Worm (Caenorhabditis elegans) whole organism, L4 larva: ENCODE measurements around the gene Y39A1A.17.

ENCODE experiments used
- D1046.2 ChIP-seq: fragments of 200-800 bp; sonication (Bioruptor generic); IDR thresholded peaks from 2 replicates; pipeline ENCODE4 v1.3.6; 2022; ENCODE audit warnings: missing genetic modification characterization, missing compliant biosample characterization
- F26F4.8 ChIP-seq: fragments of 200-800 bp; sonication (Bioruptor generic); conservative IDR thresholded peaks from 2 replicates; pipeline ENCODE4 v1.3.6; 2022; ENCODE audit warnings: missing genetic modification characterization, missing compliant biosample characterization
- F44E2.7 ChIP-seq: fragments of 200-800 bp; sonication (Bioruptor generic); IDR thresholded peaks from 2 replicates; pipeline ENCODE4 v2.1.2; 2022; ENCODE audit warnings: missing genetic modification characterization, missing compliant biosample characterization
- T26A8.4 ChIP-seq: fragments of 200-800 bp; sonication (Bioruptor generic); IDR thresholded peaks from 2 replicates; pipeline ENCODE4 v1.3.6; 2022; ENCODE audit warnings: missing genetic modification characterization, missing compliant biosample characterization
- Y105C5A.15 ChIP-seq: fragments of 200-800 bp; sonication (Bioruptor generic); IDR thresholded peaks from 2 replicates; pipeline ENCODE4 v1.3.6; 2022; ENCODE audit warnings: missing genetic modification characterization, missing compliant biosample characterization
- Y48G9A.11 ChIP-seq: fragments of 200-800 bp; sonication (Bioruptor generic); IDR thresholded peaks from 2 replicates; pipeline ENCODE4 v1.3.6; 2022; ENCODE audit warnings: missing genetic modification reagents, missing genetic modification characterization, missing compliant biosample characterization
- Y5F2A.4 ChIP-seq: fragments of 200-800 bp; sonication (Bioruptor generic); optimal IDR thresholded peaks from 2 replicates; lab custom pipeline; 2018; ENCODE audit warnings: mild to moderate bottlenecking, missing genetic modification characterization, missing compliant biosample characterization
- Y75B8A.6 ChIP-seq: fragments of 200-800 bp; sonication (Bioruptor generic); IDR thresholded peaks from 2 replicates; pipeline ENCODE4 v1.3.6; 2022; ENCODE audit warnings: missing genetic modification reagents, missing genetic modification characterization, missing compliant biosample characterization
- ZK337.2 ChIP-seq: fragments of 200-800 bp; sonication (Bioruptor generic); IDR thresholded peaks from 2 replicates; pipeline ENCODE4 v1.3.6; 2022; ENCODE audit warnings: missing genetic modification reagents, missing genetic modification characterization, missing compliant biosample characterization
- ZK546.5 ChIP-seq, 2 experiments: sonication (generic microtip); optimal IDR thresholded peaks; 2 replicates each; lab custom pipeline; 2017; ENCODE audit warnings: missing biosample characterization in 2 of 2, missing genetic modification characterization in 2 of 2
- ceh-20 ChIP-seq: fragments of 200-800 bp; sonication (Bioruptor generic); IDR thresholded peaks from 2 replicates; pipeline ENCODE4 v1.3.6; 2022; ENCODE audit warnings: missing genetic modification reagents, missing genetic modification characterization, missing compliant biosample characterization
- ceh-62 ChIP-seq: sonication (generic microtip); optimal IDR thresholded peaks from 2 replicates; lab custom pipeline; 2017; ENCODE audit warnings: missing biosample characterization, missing genetic modification characterization
- ceh-82 ChIP-seq: sonication (generic microtip); optimal IDR thresholded peaks from 2 replicates; lab custom pipeline; 2017; ENCODE audit warnings: missing biosample characterization, missing genetic modification characterization
- ces-1 ChIP-seq: fragments of 150-350 bp; sonication (generic microtip); optimal IDR thresholded peaks from 4 replicates; lab custom pipeline; 2014; ENCODE audit warnings: missing biosample characterization, missing genetic modification reagents, missing genetic modification characterization
- daf-19 ChIP-seq: fragments of 200-800 bp; sonication (Bioruptor generic); conservative IDR thresholded peaks from 2 replicates; pipeline ENCODE4 v1.3.6; 2022; ENCODE audit warnings: missing genetic modification characterization, missing compliant biosample characterization
- dmd-6 ChIP-seq: fragments of 200-800 bp; sonication (Bioruptor generic); IDR thresholded peaks from 2 replicates; pipeline ENCODE4 v1.3.6; 2022; ENCODE audit warnings: missing genetic modification reagents, missing genetic modification characterization, missing compliant biosample characterization
- dmd-8 ChIP-seq: fragments of 200-800 bp; sonication (Bioruptor generic); IDR thresholded peaks from 2 replicates; pipeline ENCODE4 v1.3.6; 2022; ENCODE audit warnings: missing genetic modification characterization, missing compliant biosample characterization
- fkh-10 ChIP-seq: fragments of 150-350 bp; optimal IDR thresholded peaks from 2 replicates; lab custom pipeline; 2014; ENCODE audit warnings: missing biosample characterization, missing genetic modification reagents, missing genetic modification characterization
- fos-1 ChIP-seq: fragments of 150-350 bp; optimal IDR thresholded peaks from 2 replicates; lab custom pipeline; 2014; ENCODE audit warnings: missing biosample characterization, missing genetic modification characterization
- gei-8 ChIP-seq: fragments of 200-800 bp; sonication (Bioruptor generic); optimal IDR thresholded peaks from 2 replicates; lab custom pipeline; 2018; ENCODE audit warnings: mild to moderate bottlenecking, missing genetic modification characterization, missing compliant biosample characterization
- hlh-11 ChIP-seq: fragments of 200-800 bp; sonication (Bioruptor generic); optimal IDR thresholded peaks from 2 replicates; lab custom pipeline; 2018; ENCODE audit warnings: mild to moderate bottlenecking, missing genetic modification characterization, missing compliant biosample characterization
- hmg-1.1 ChIP-seq: fragments of 200-800 bp; sonication (Bioruptor generic); IDR thresholded peaks from 2 replicates; pipeline ENCODE4 v1.3.6; 2022; ENCODE audit warnings: missing genetic modification reagents, missing genetic modification characterization, missing compliant biosample characterization
- jun-1 ChIP-seq: fragments of 150-350 bp; optimal IDR thresholded peaks from 2 replicates; lab custom pipeline; 2014; ENCODE audit warnings: missing biosample characterization, missing genetic modification reagents, missing genetic modification characterization
- lin-1 ChIP-seq: fragments of 200-800 bp; sonication (Bioruptor generic); IDR thresholded peaks from 2 replicates; pipeline ENCODE4 v1.3.6; 2022; ENCODE audit warnings: missing genetic modification reagents, missing genetic modification characterization, missing compliant biosample characterization
- lin-13 ChIP-seq: fragments of 150-350 bp; optimal IDR thresholded peaks from 2 replicates; lab custom pipeline; 2014; ENCODE audit warnings: missing biosample characterization, missing genetic modification reagents, missing genetic modification characterization
- lsy-2 ChIP-seq, 2 experiments: fragments of 150-350 bp in 1 of 2; sonication (generic microtip) in 1 of 2; optimal IDR thresholded peaks; 2 replicates each; lab custom pipeline; 2014 to 2017; ENCODE audit warnings: missing biosample characterization in 2 of 2, missing genetic modification characterization in 2 of 2
- mdt-29 ChIP-seq: fragments of 200-800 bp; sonication (Bioruptor generic); IDR thresholded peaks from 2 replicates; pipeline ENCODE4 v1.3.6; 2022; ENCODE audit warnings: missing genetic modification reagents, missing genetic modification characterization, missing compliant biosample characterization
- mep-1 ChIP-seq: fragments of 150-350 bp; sonication (generic microtip); optimal IDR thresholded peaks from 3 replicates; lab custom pipeline; 2014; ENCODE audit warnings: missing biosample characterization, missing genetic modification characterization
- mxl-2 ChIP-seq: fragments of 200-800 bp; sonication (Bioruptor generic); conservative IDR thresholded peaks from 2 replicates; pipeline ENCODE4 v1.3.6; 2022; ENCODE audit warnings: missing genetic modification reagents, missing genetic modification characterization, missing compliant biosample characterization
- nhr-102 ChIP-seq: sonication (generic microtip); optimal IDR thresholded peaks from 2 replicates; lab custom pipeline; 2016; ENCODE audit warnings: mild to moderate bottlenecking, missing genetic modification characterization, moderate library complexity, missing compliant biosample characterization
- nhr-111 ChIP-seq: fragments of 200-800 bp; sonication (Bioruptor generic); optimal IDR thresholded peaks from 2 replicates; lab custom pipeline; 2018; ENCODE audit warnings: mild to moderate bottlenecking, missing genetic modification characterization, missing compliant biosample characterization
- nhr-237 ChIP-seq: sonication (generic microtip); optimal IDR thresholded peaks from 2 replicates; lab custom pipeline; 2017; ENCODE audit warnings: missing biosample characterization, missing genetic modification characterization
- nhr-25 ChIP-seq: sonication (generic microtip); optimal IDR thresholded peaks from 2 replicates; lab custom pipeline; 2017; ENCODE audit warnings: missing genetic modification characterization, mild to moderate bottlenecking, missing compliant biosample characterization, antibody characterized with exemption, moderate library complexity, borderline replicate concordance; ENCODE audit not compliant: insufficient read depth
- nhr-28 ChIP-seq: fragments of 150-350 bp; optimal IDR thresholded peaks from 2 replicates; lab custom pipeline; 2014; ENCODE audit warnings: missing biosample characterization, missing genetic modification characterization
- nhr-41 ChIP-seq: fragments of 200-800 bp; sonication (Bioruptor generic); IDR thresholded peaks from 2 replicates; pipeline ENCODE4 v1.3.6; 2022; ENCODE audit warnings: missing genetic modification reagents, missing genetic modification characterization, missing compliant biosample characterization
- nhr-42 ChIP-seq: fragments of 200-800 bp; sonication (Bioruptor generic); IDR thresholded peaks from 2 replicates; pipeline ENCODE4 v1.3.6; 2022; ENCODE audit warnings: missing genetic modification characterization, missing compliant biosample characterization
- nhr-6 ChIP-seq: fragments of 150-350 bp; optimal IDR thresholded peaks from 2 replicates; lab custom pipeline; 2014; ENCODE audit warnings: missing biosample characterization, missing genetic modification characterization
- nhr-77 ChIP-seq: fragments of 150-350 bp; optimal IDR thresholded peaks from 2 replicates; lab custom pipeline; 2014; ENCODE audit warnings: missing biosample characterization, missing genetic modification characterization
- php-3 ChIP-seq: fragments of 200-800 bp; sonication (Bioruptor generic); IDR thresholded peaks from 2 replicates; pipeline ENCODE4 v1.3.6; 2022; ENCODE audit warnings: missing genetic modification reagents, missing genetic modification characterization, missing compliant biosample characterization
- sdz-12 ChIP-seq: fragments of 200-800 bp; sonication (Bioruptor generic); optimal IDR thresholded peaks from 2 replicates; lab custom pipeline; 2018; ENCODE audit warnings: mild to moderate bottlenecking, missing genetic modification characterization, missing compliant biosample characterization
- skn-1 ChIP-seq: fragments of 150-350 bp; optimal IDR thresholded peaks from 2 replicates; lab custom pipeline; 2014; ENCODE audit warnings: missing biosample characterization, missing genetic modification characterization
- snpc-1.2 ChIP-seq: fragments of 200-800 bp; sonication (Bioruptor generic); IDR thresholded peaks from 2 replicates; pipeline ENCODE4 v1.3.6; 2022; ENCODE audit warnings: missing genetic modification reagents, missing genetic modification characterization, missing compliant biosample characterization
- spr-1 ChIP-seq: sonication (generic microtip); optimal IDR thresholded peaks from 2 replicates; lab custom pipeline; 2016; ENCODE audit warnings: mild to moderate bottlenecking, missing genetic modification characterization, missing compliant biosample characterization
- spr-3 ChIP-seq: fragments of 200-800 bp; sonication (Bioruptor generic); optimal IDR thresholded peaks from 2 replicates; lab custom pipeline; 2018; ENCODE audit warnings: mild to moderate bottlenecking, missing genetic modification characterization, missing compliant biosample characterization
- tag-97 ChIP-seq: fragments of 200-800 bp; sonication (Bioruptor generic); IDR thresholded peaks from 2 replicates; pipeline ENCODE4 v1.3.6; 2022; ENCODE audit warnings: missing genetic modification characterization, missing compliant biosample characterization
- tra-1 ChIP-seq: fragments of 200-800 bp; sonication (Bioruptor generic); IDR thresholded peaks from 2 replicates; pipeline ENCODE4 v1.3.6; 2022; ENCODE audit warnings: missing genetic modification reagents, missing genetic modification characterization, missing compliant biosample characterization
- unc-130 ChIP-seq: sonication (generic microtip); optimal IDR thresholded peaks from 2 replicates; lab custom pipeline; 2016; ENCODE audit warnings: missing genetic modification reagents, missing genetic modification characterization, missing compliant biosample characterization
- unc-39 ChIP-seq: sonication (generic microtip); optimal IDR thresholded peaks from 2 replicates; lab custom pipeline; 2017; ENCODE audit warnings: missing biosample characterization, missing genetic modification characterization
- unc-62 ChIP-seq, 3 experiments: fragments of 150-350 bp in 1 of 3; sonication (generic microtip); optimal IDR thresholded peaks in 2 of 3; peaks in 1 of 3; 1 replicate in 1 of 3; 2 replicates in 2 of 3; lab custom pipeline; 2014 to 2017; ENCODE audit warnings: missing biosample characterization in 3 of 3, missing genetic modification characterization in 3 of 3, missing genetic modification reagents in 3 of 3, missing genotype in 1 of 3
- zip-11 ChIP-seq: fragments of 200-800 bp; sonication (Bioruptor generic); IDR thresholded peaks from 2 replicates; pipeline ENCODE4 v1.3.6; 2022; ENCODE audit warnings: missing genetic modification characterization, missing compliant biosample characterization
- zip-2 ChIP-seq: fragments of 150-350 bp; optimal IDR thresholded peaks from 2 replicates; lab custom pipeline; 2014; ENCODE audit warnings: missing biosample characterization, missing genetic modification characterization

Y39A1A.17 gene

DNA sequence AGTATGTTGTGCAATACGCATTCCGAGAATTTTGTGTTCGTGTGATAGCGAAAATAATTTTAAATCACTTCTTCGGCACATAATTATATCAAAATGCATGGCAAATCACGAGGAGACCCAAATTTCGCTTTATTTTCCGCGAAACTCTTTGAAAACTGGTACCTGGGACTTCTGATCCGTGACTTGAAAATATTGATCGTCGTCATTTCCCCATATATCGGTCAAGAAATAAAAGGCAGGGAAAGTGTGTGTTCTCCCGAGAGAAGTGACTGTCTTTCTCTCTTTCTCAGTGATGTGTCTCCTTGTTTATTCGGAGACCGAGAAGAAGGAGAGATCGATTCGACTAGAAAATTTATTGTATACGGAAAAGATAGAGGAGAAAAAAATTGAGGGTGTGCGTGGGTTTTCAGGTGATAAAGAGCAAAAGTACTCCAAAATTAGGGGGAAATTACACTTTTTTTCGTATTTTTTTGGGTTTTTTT lies 20.3 kb upstream of the Y39A1A.17 start, which contains the start of gene W09D10.5 (continued):
- TF ChIP-seq nhr-77 (tag; lab: Kevin White, UChicago) (no peak), hmg-1.1 (GFP tag; lab: Robert Waterston, UW) (peak; percentile 42; the same call in 1 of the 2 replicates), php-3 (GFP tag; lab: Robert Waterston, UW) (no peak), F26F4.8 (GFP tag; lab: Robert Waterston, UW) (peak; percentile 56; the same call in 1 of the 2 replicates), T26A8.4 (peak; percentile 55), zip-11 (GFP tag; lab: Robert Waterston, UW) (peak; percentile 29; the same call in 1 of the 2 replicates), ceh-62 (tag; lab: Kevin White, UChicago) (no peak), jun-1 (no peak), nhr-6 (tag; lab: Kevin White, UChicago) (no peak), fos-1 (tag; lab: Kevin White, UChicago) (no peak), tra-1 (GFP tag; lab: Robert Waterston, UW) (no peak), unc-130 (GFP tag; lab: Kevin White, UChicago) (no peak), unc-62 (GFP tag; optimal IDR thresholded peaks at IDR 0.05 in 1 of 2; lab: Kevin White, UChicago) (peak in 1 of 2 experiments; percentile 62), unc-62 (tag; optimal IDR thresholded peaks at IDR 0.05; lab: Kevin White, UChicago) (no peak), dmd-6 (GFP tag; lab: Robert Waterston, UW) (peak; percentile 51; the same call in 1 of the 2 replicates), F44E2.7 (no peak), skn-1 (no peak), nhr-41 (GFP tag; lab: Robert Waterston, UW) (no peak), zip-2 (tag; lab: Kevin White, UChicago) (no peak), mdt-29 (GFP tag; lab: Robert Waterston, UW) (0 out of 2 replicates have a peak, but pooled peaks have one; percentile 5), D1046.2 (GFP tag; lab: Robert Waterston, UW) (no peak), mxl-2 (GFP tag; lab: Robert Waterston, UW) (no peak), tag-97 (GFP tag; lab: Robert Waterston, UW) (no peak), Y105C5A.15 (GFP tag; lab: Robert Waterston, UW) (no peak), ces-1 (GFP tag; lab: Kevin White, UChicago) (no peak), lin-13 (peak; percentile 22), hlh-11 (tag; lab: Kevin White, UChicago) (peak; percentile 57), Y75B8A.6 (GFP tag; lab: Robert Waterston, UW) (no peak), fkh-10 (GFP tag; lab: Kevin White, UChicago) (no peak), dmd-8 (GFP tag; lab: Robert Waterston, UW) (no peak), nhr-28 (tag; lab: Kevin White, UChicago) (peak; percentile 76), lsy-2 (tag; optimal IDR thresholded peaks at IDR 0.05; lab: Kevin White, UChicago) (peak in 1 of 2 experiments; percentile 28), spr-1 (peak; percentile 25), unc-39 (tag; lab: Kevin White, UChicago) (no peak), snpc-1.2 (GFP tag; lab: Robert Waterston, UW) (peak; percentile 59; the same call in 1 of the 2 replicates), sdz-12 (GFP tag; lab: Kevin White, UChicago) (peak; percentile 27), nhr-237 (tag; lab: Kevin White, UChicago) (no peak), nhr-111 (GFP tag; lab: Kevin White, UChicago) (no peak), lin-1 (GFP tag; lab: Robert Waterston, UW) (0 out of 2 replicates have a peak, but pooled peaks have one; percentile 14), spr-3 (GFP tag; lab: Kevin White, UChicago) (no peak), nhr-25 (tag; lab: Kevin White, UChicago) (no peak), mep-1 (tag; lab: Kevin White, UChicago) (no peak), ceh-20 (GFP tag; lab: Robert Waterston, UW) (no peak), daf-19 (GFP tag; lab: Robert Waterston, UW) (0 out of 2 replicates have a peak, but pooled peaks have one; percentile 27), ceh-82 (tag; lab: Kevin White, UChicago) (no peak), Y5F2A.4 (GFP tag; lab: Kevin White, UChicago) (no peak), gei-8 (GFP tag; lab: Kevin White, UChicago) (peak; percentile 83), Y48G9A.11 (GFP tag; lab: Robert Waterston, UW) (no peak), nhr-42 (GFP tag; lab: Robert Waterston, UW) (0 out of 2 replicates have a peak, but pooled peaks have one; percentile 35), ZK546.5 (tag; optimal IDR thresholded peaks at IDR 0.05; lab: Kevin White, UChicago) (no peak), nhr-102 (tag; lab: Kevin White, UChicago) (peak; percentile 9), ZK337.2 (GFP tag; lab: Robert Waterston, UW) (no peak)
